Worm (Caenorhabditis elegans) whole organism, early embryonic: ENCODE measurements around the gene trpp-1.

Source experiments
- B0310.2 ChIP-seq: sonication (generic microtip); optimal IDR thresholded peaks from 2 replicates; lab custom pipeline; 2016; ENCODE audit warnings: mild to moderate bottlenecking, missing genetic modification characterization, missing compliant biosample characterization
- F13C5.2 ChIP-seq: sonication (generic microtip); optimal IDR thresholded peaks from 2 replicates; lab custom pipeline; 2017; ENCODE audit warnings: mild to moderate bottlenecking, missing genetic modification characterization, inconsistent platforms, missing compliant biosample characterization
- ceh-13 ChIP-seq: fragments of 200-800 bp; sonication (Bioruptor generic); optimal IDR thresholded peaks from 2 replicates; lab custom pipeline; 2018; ENCODE audit warnings: mild to moderate bottlenecking, missing genetic modification characterization, missing compliant biosample characterization
- ceh-36 ChIP-seq: sonication (generic microtip); optimal IDR thresholded peaks from 2 replicates; lab custom pipeline; 2016; ENCODE audit warnings: missing genetic modification characterization, inconsistent platforms, missing compliant biosample characterization
- flt-1 ChIP-seq: fragments of 200-800 bp; sonication (Bioruptor generic); IDR thresholded peaks from 2 replicates; pipeline ENCODE4 v1.3.6; 2022; ENCODE audit warnings: missing genetic modification characterization, missing compliant biosample characterization
- hmbx-1 ChIP-seq: sonication (generic microtip); optimal IDR thresholded peaks from 2 replicates; lab custom pipeline; 2016; ENCODE audit warnings: mild to moderate bottlenecking, missing genetic modification characterization, missing compliant biosample characterization
- hmg-4 ChIP-seq: fragments of 200-800 bp; sonication (Bioruptor generic); optimal IDR thresholded peaks from 2 replicates; lab custom pipeline; 2018; ENCODE audit warnings: mild to moderate bottlenecking, missing genetic modification characterization, missing compliant biosample characterization
- hnd-1 ChIP-seq: sonication (generic microtip); optimal IDR thresholded peaks from 2 replicates; lab custom pipeline; 2016; ENCODE audit warnings: missing genetic modification characterization, missing compliant biosample characterization
- pes-1 ChIP-seq: fragments of 200-800 bp; sonication (Bioruptor generic); IDR thresholded peaks from 2 replicates; pipeline ENCODE4 v1.3.6; 2022; ENCODE audit warnings: missing genetic modification reagents, missing genetic modification characterization, missing compliant biosample characterization
- scrt-1 ChIP-seq: fragments of 200-800 bp; sonication (Bioruptor generic); IDR thresholded peaks from 2 replicates; pipeline ENCODE4 v1.3.6; 2022; ENCODE audit warnings: missing genetic modification characterization, missing compliant biosample characterization
- sea-1 ChIP-seq: fragments of 200-800 bp; sonication (Bioruptor generic); conservative IDR thresholded peaks from 2 replicates; pipeline ENCODE4 v1.3.6; 2022; ENCODE audit warnings: missing genetic modification characterization, missing compliant biosample characterization
- tra-4 ChIP-seq: sonication (generic microtip); optimal IDR thresholded peaks from 2 replicates; lab custom pipeline; 2017; ENCODE audit warnings: missing genetic modification characterization, missing compliant biosample characterization

trpp-1 gene

DNA sequence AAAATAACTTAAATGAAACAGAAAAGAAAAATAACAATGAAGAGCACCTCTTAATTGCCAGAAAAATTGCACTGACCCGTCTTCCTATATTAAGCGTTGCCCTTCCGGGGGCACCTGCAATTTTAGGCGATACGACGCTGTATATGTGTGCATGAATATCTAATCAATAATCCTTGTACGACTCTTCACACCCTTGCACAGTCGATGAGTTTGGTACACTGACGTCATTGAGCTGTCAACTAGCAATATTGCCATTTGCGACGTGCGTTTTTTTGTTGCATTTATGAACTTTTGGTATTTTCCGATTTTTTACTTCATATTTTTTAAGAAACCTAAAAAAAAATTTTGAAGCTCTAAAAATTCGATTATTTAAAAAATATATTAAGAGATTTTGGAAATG, 44.7 kb downstream of the trpp-1 start, which contains the start of gene kin-34:
Gene kin-34 (minus strand): TSS at position 101 of the 400 bp plus-strand sequence.
- TF ChIP-seq hnd-1 (no peak), hmbx-1 (no peak), scrt-1 (GFP tag; lab: Robert Waterston, UW) (no peak), hmg-4 (GFP tag; lab: Kevin White, UChicago) (no peak), flt-1 (GFP tag; lab: Robert Waterston, UW) (no peak)

ce11 chrV:247576-247975, 46.2 kb downstream of the trpp-1 start:
- TF ChIP-seq hmg-4 (GFP tag; lab: Kevin White, UChicago) = no peak
- TF ChIP-seq ceh-13 (GFP tag; lab: Kevin White, UChicago) = no peak
- TF ChIP-seq sea-1 = no peak
- no peak for TF ChIP-seq scrt-1 (GFP tag; lab: Robert Waterston, UW)
- TF ChIP-seq tra-4 = no peak
- no peak for TF ChIP-seq hnd-1

DNA sequence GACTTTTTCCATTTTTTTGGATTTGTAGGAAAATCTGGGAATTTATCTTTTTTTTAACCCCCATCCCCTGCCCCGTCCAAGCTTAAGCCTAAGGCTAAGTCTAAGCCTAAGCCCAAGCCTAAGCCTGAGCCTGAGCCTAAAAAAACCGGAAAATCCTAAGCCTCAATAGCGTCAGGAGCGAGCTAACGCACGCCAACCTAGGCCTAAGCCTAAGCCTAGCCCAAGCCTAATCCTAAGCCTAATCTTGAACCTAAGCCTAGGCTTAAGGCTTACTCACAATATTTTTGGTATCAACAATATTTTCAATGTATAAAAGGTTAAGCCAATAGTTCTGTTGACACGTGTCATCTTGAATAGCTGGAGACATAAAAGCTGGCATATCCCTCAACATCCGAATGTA, 47.2 kb downstream of the trpp-1 start:
- TF ChIP-seq scrt-1 (GFP tag; lab: Robert Waterston, UW) = no peak
- TF ChIP-seq ceh-36 (tag; lab: Kevin White, UChicago) = peak; percentile 55

DNA sequence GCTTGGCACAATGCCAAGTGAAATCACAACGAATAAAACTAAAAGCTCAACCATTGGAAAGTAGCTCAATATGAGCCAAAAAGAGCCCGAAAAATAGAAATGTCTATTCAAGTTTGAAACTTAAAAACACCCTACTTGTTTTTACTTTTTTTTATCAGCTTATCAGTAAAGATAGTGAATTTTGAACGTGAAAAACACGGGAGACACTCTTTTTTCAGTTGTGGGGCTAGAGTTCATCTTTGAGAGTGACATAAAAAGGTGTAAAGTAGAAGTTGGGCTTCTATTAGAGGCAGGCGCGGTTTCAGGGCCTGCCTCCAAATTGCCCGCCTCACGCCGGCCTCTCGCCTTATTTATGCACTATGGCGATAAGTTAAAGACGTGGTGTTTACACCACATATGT, 50.3 kb downstream of the trpp-1 start, which contains the start of gene oac-39:
Gene oac-39 (minus strand): TSS at position 101 of the 400 bp plus-strand sequence.
- no peak for TF ChIP-seq sea-1
- TF ChIP-seq B0310.2 (tag; lab: Kevin White, UChicago) = no peak
- no peak for TF ChIP-seq pes-1 (GFP tag; lab: Robert Waterston, UW)
- TF ChIP-seq hnd-1 = no peak
- TF ChIP-seq F13C5.2 (tag; lab: Kevin White, UChicago) = no peak
